Worm (Caenorhabditis elegans) whole organism, L4 larva: ENCODE results near the gene grl-13.

Experiments
- D1046.2 ChIP-seq: fragments of 200-800 bp; sonication (Bioruptor generic); IDR thresholded peaks from 2 replicates; pipeline ENCODE4 v1.3.6; 2022; ENCODE audit warnings: missing genetic modification characterization, missing compliant biosample characterization
- F10B5.3 ChIP-seq: sonication (generic microtip); optimal IDR thresholded peaks from 2 replicates; lab custom pipeline; 2016; ENCODE audit warnings: mild to moderate bottlenecking, missing genetic modification characterization, missing compliant biosample characterization
- F44E2.7 ChIP-seq: fragments of 200-800 bp; sonication (Bioruptor generic); IDR thresholded peaks from 2 replicates; pipeline ENCODE4 v2.1.2; 2022; ENCODE audit warnings: missing genetic modification characterization, missing compliant biosample characterization
- R02D3.7 ChIP-seq: fragments of 150-350 bp; sonication (generic microtip); optimal IDR thresholded peaks from 3 replicates; lab custom pipeline; 2014; ENCODE audit warnings: missing biosample characterization, missing genetic modification characterization
- T20F7.1 ChIP-seq: fragments of 200-800 bp; sonication (Bioruptor generic); optimal IDR thresholded peaks from 2 replicates; lab custom pipeline; 2018; ENCODE audit warnings: mild to moderate bottlenecking, missing genetic modification characterization, missing compliant biosample characterization
- Y48G9A.11 ChIP-seq: fragments of 200-800 bp; sonication (Bioruptor generic); IDR thresholded peaks from 2 replicates; pipeline ENCODE4 v1.3.6; 2022; ENCODE audit warnings: missing genetic modification reagents, missing genetic modification characterization, missing compliant biosample characterization
- ZK337.2 ChIP-seq: fragments of 200-800 bp; sonication (Bioruptor generic); IDR thresholded peaks from 2 replicates; pipeline ENCODE4 v1.3.6; 2022; ENCODE audit warnings: missing genetic modification reagents, missing genetic modification characterization, missing compliant biosample characterization
- aha-1 ChIP-seq: fragments of 150-350 bp; peaks from one replicate; lab custom pipeline; 2014; ENCODE audit warnings: missing biosample characterization, missing genetic modification characterization
- arid-1 ChIP-seq: fragments of 200-800 bp; sonication (Bioruptor generic); conservative IDR thresholded peaks from 2 replicates; pipeline ENCODE4 v1.3.6; 2022; ENCODE audit warnings: missing genetic modification reagents, missing genetic modification characterization, missing compliant biosample characterization
- attf-4 ChIP-seq: sonication (generic microtip); optimal IDR thresholded peaks from 3 replicates; lab custom pipeline; 2017; ENCODE audit warnings: missing biosample characterization, missing genetic modification characterization
- ceh-44 ChIP-seq: fragments of 200-800 bp; sonication (Bioruptor generic); IDR thresholded peaks from 2 replicates; pipeline ENCODE4 v1.3.6; 2022; ENCODE audit warnings: missing genetic modification reagents, missing genetic modification characterization, missing compliant biosample characterization
- ceh-82 ChIP-seq: sonication (generic microtip); optimal IDR thresholded peaks from 2 replicates; lab custom pipeline; 2017; ENCODE audit warnings: missing biosample characterization, missing genetic modification characterization
- ces-1 ChIP-seq: fragments of 150-350 bp; sonication (generic microtip); optimal IDR thresholded peaks from 4 replicates; lab custom pipeline; 2014; ENCODE audit warnings: missing biosample characterization, missing genetic modification reagents, missing genetic modification characterization
- ctbp-1 ChIP-seq: fragments of 200-800 bp; sonication (Bioruptor generic); IDR thresholded peaks from 2 replicates; pipeline ENCODE4 v1.3.6; 2022; ENCODE audit warnings: missing genetic modification reagents, missing genetic modification characterization, missing compliant biosample characterization
- daf-12 ChIP-seq: fragments of 150-350 bp; optimal IDR thresholded peaks from 2 replicates; lab custom pipeline; 2014; ENCODE audit warnings: missing biosample characterization, missing genetic modification reagents, missing genetic modification characterization
- dmd-8 ChIP-seq: fragments of 200-800 bp; sonication (Bioruptor generic); IDR thresholded peaks from 2 replicates; pipeline ENCODE4 v1.3.6; 2022; ENCODE audit warnings: missing genetic modification characterization, missing compliant biosample characterization
- dpl-1 ChIP-seq: fragments of 150-350 bp; optimal IDR thresholded peaks from 2 replicates; lab custom pipeline; 2014; ENCODE audit warnings: missing biosample characterization, missing genetic modification reagents, missing genetic modification characterization
- dve-1 ChIP-seq: sonication (generic microtip); optimal IDR thresholded peaks from 2 replicates; lab custom pipeline; 2017; ENCODE audit warnings: antibody characterized with exemption, mild to moderate bottlenecking, missing genetic modification characterization, missing compliant biosample characterization; ENCODE audit not compliant: insufficient read depth
- hif-1 ChIP-seq, 2 experiments: sonication (generic microtip); optimal IDR thresholded peaks; 2 replicates each; lab custom pipeline; 2016 to 2017; ENCODE audit warnings: missing compliant biosample characterization in 2 of 2, missing genetic modification characterization in 2 of 2, missing genetic modification reagents in 2 of 2, missing genotype in 2 of 2, mild to moderate bottlenecking in 1 of 2
- hlh-11 ChIP-seq: fragments of 200-800 bp; sonication (Bioruptor generic); optimal IDR thresholded peaks from 2 replicates; lab custom pipeline; 2018; ENCODE audit warnings: mild to moderate bottlenecking, missing genetic modification characterization, missing compliant biosample characterization
- hmg-1.1 ChIP-seq: fragments of 200-800 bp; sonication (Bioruptor generic); IDR thresholded peaks from 2 replicates; pipeline ENCODE4 v1.3.6; 2022; ENCODE audit warnings: missing genetic modification reagents, missing genetic modification characterization, missing compliant biosample characterization
- lin-38 ChIP-seq: fragments of 200-800 bp; sonication (Bioruptor generic); IDR thresholded peaks from 2 replicates; pipeline ENCODE4 v1.3.6; 2022; ENCODE audit warnings: missing genetic modification reagents, missing genetic modification characterization, missing compliant biosample characterization
- lsy-2 ChIP-seq, 2 experiments: fragments of 150-350 bp in 1 of 2; sonication (generic microtip) in 1 of 2; optimal IDR thresholded peaks; 2 replicates each; lab custom pipeline; 2014 to 2017; ENCODE audit warnings: missing biosample characterization in 2 of 2, missing genetic modification characterization in 2 of 2
- mdl-1 ChIP-seq, 2 experiments: fragments of 150-350 bp in 1 of 2; sonication (generic microtip) in 1 of 2; optimal IDR thresholded peaks; 2 replicates each; lab custom pipeline; 2014 to 2017; ENCODE audit warnings: missing biosample characterization in 2 of 2, missing genetic modification characterization in 2 of 2
- mes-2 ChIP-seq: sonication (generic microtip); optimal IDR thresholded peaks from 2 replicates; lab custom pipeline; 2016; ENCODE audit warnings: missing genotype, mild to moderate bottlenecking, missing genetic modification characterization, missing compliant biosample characterization; ENCODE audit not compliant: poor library complexity, severe bottlenecking
- nhr-10 ChIP-seq: fragments of 150-350 bp; optimal IDR thresholded peaks from 2 replicates; lab custom pipeline; 2014; ENCODE audit warnings: missing biosample characterization, missing genetic modification characterization
- nhr-111 ChIP-seq: fragments of 200-800 bp; sonication (Bioruptor generic); optimal IDR thresholded peaks from 2 replicates; lab custom pipeline; 2018; ENCODE audit warnings: mild to moderate bottlenecking, missing genetic modification characterization, missing compliant biosample characterization
- nhr-237 ChIP-seq: sonication (generic microtip); optimal IDR thresholded peaks from 2 replicates; lab custom pipeline; 2017; ENCODE audit warnings: missing biosample characterization, missing genetic modification characterization
- nhr-41 ChIP-seq: fragments of 200-800 bp; sonication (Bioruptor generic); IDR thresholded peaks from 2 replicates; pipeline ENCODE4 v1.3.6; 2022; ENCODE audit warnings: missing genetic modification reagents, missing genetic modification characterization, missing compliant biosample characterization
- nhr-48 ChIP-seq: sonication (generic microtip); optimal IDR thresholded peaks from 2 replicates; lab custom pipeline; 2016; ENCODE audit warnings: mild to moderate bottlenecking, missing genetic modification characterization, missing compliant biosample characterization
- nhr-6 ChIP-seq: fragments of 150-350 bp; optimal IDR thresholded peaks from 2 replicates; lab custom pipeline; 2014; ENCODE audit warnings: missing biosample characterization, missing genetic modification characterization
- pha-4 ChIP-seq, 2 experiments: fragments of 150-350 bp in 1 of 2; fragments of 200-800 bp in 1 of 2; sonication (Bioruptor generic) in 1 of 2; IDR thresholded peaks in 1 of 2; optimal IDR thresholded peaks in 1 of 2; 2 replicates each; pipeline versions ENCODE4 v1.3.6 to Lab custom; 2014 to 2022; ENCODE audit warnings: missing genetic modification characterization in 2 of 2, missing genetic modification reagents in 2 of 2, missing biosample characterization in 1 of 2, missing compliant biosample characterization in 1 of 2
- saeg-2 ChIP-seq: fragments of 200-800 bp; sonication (Bioruptor generic); IDR thresholded peaks from 2 replicates; pipeline ENCODE4 v1.3.6; 2022; ENCODE audit warnings: missing genetic modification reagents, missing genetic modification characterization, missing compliant biosample characterization
- set-16 ChIP-seq: fragments of 200-800 bp; sonication (Bioruptor generic); IDR thresholded peaks from 2 replicates; pipeline ENCODE4 v1.3.6; 2022; ENCODE audit warnings: missing genetic modification reagents, missing genetic modification characterization, missing compliant biosample characterization
- snpc-4 ChIP-seq: fragments of 150-350 bp; optimal IDR thresholded peaks from 2 replicates; lab custom pipeline; 2014; ENCODE audit warnings: missing biosample characterization, missing genetic modification characterization
- tag-97 ChIP-seq: fragments of 200-800 bp; sonication (Bioruptor generic); IDR thresholded peaks from 2 replicates; pipeline ENCODE4 v1.3.6; 2022; ENCODE audit warnings: missing genetic modification characterization, missing compliant biosample characterization
- unc-130 ChIP-seq: sonication (generic microtip); optimal IDR thresholded peaks from 2 replicates; lab custom pipeline; 2016; ENCODE audit warnings: missing genetic modification reagents, missing genetic modification characterization, missing compliant biosample characterization
- unc-62 ChIP-seq, 3 experiments: fragments of 150-350 bp in 1 of 3; sonication (generic microtip); optimal IDR thresholded peaks in 2 of 3; peaks in 1 of 3; 1 replicate in 1 of 3; 2 replicates in 2 of 3; lab custom pipeline; 2014 to 2017; ENCODE audit warnings: missing biosample characterization in 3 of 3, missing genetic modification characterization in 3 of 3, missing genetic modification reagents in 3 of 3, missing genotype in 1 of 3

Gene grl-13

DNA sequence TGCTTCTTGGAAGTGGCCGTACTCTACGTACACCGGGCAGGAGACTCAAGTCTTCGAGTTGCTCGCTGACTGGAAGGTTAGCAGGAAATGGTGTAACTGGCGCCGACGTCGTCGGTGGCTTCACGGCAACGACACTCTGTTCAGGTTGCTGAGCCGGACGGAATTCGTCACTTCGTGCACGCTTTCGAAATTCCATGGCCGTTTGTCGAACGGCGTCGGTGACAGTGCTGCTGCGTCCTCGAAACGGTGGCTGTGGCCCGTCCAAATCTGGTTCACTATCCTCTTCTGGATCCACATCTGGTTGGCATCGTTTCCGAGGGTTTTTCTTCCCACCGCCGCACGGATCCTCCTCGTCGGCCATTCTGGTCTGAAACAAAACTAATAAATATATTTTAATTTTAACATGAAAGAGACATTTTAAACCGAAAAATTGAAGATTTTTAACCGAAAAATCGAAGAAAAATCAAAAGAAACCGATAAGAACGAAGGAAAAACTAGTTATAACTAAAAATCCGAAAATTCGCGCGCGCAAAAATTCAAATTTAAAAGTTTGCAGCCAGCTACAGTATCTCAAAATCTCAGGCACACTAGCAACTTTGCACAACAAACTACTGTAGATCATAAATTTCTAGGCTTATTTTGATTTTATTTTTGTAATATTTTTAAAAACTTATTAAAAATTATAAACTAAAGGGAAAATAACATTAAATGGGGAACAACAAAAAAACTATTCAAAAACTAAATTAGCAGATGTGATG, 11.6 kb upstream of the grl-13 start, which contains the start of gene F32D1.7 (continued):
- TF ChIP-seq tag-97 (GFP tag; lab: Robert Waterston, UW) (no peak), F10B5.3 (tag; lab: Kevin White, UChicago) (no peak), nhr-6 (tag; lab: Kevin White, UChicago) (no peak), unc-62 (GFP tag; optimal IDR thresholded peaks at IDR 0.05 in 1 of 2; lab: Kevin White, UChicago) (peak in 1 of 2 experiments; percentile 32), unc-62 (tag; optimal IDR thresholded peaks at IDR 0.05; lab: Kevin White, UChicago) (no peak), dmd-8 (GFP tag; lab: Robert Waterston, UW) (no peak), ctbp-1 (GFP tag; lab: Robert Waterston, UW) (no peak), attf-4 (tag; lab: Kevin White, UChicago) (no peak), mdl-1 (tag; optimal IDR thresholded peaks at IDR 0.05; lab: Kevin White, UChicago) (no peak), ceh-44 (GFP tag; lab: Robert Waterston, UW) (no peak), aha-1 (tag; lab: Kevin White, UChicago) (peak; percentile 22), ceh-82 (tag; lab: Kevin White, UChicago) (no peak), ZK337.2 (GFP tag; lab: Robert Waterston, UW) (no peak), ces-1 (GFP tag; lab: Kevin White, UChicago) (no peak), R02D3.7 (no peak), snpc-4 (tag; lab: Kevin White, UChicago) (no peak), Y48G9A.11 (peak; percentile 27; the same call in 1 of the 2 replicates), lsy-2 (tag; optimal IDR thresholded peaks at IDR 0.05; lab: Kevin White, UChicago) (no peak), nhr-48 (tag; lab: Kevin White, UChicago) (no peak)
- TF ChIP-seq, all 104 proteins: peak for 7

DNA sequence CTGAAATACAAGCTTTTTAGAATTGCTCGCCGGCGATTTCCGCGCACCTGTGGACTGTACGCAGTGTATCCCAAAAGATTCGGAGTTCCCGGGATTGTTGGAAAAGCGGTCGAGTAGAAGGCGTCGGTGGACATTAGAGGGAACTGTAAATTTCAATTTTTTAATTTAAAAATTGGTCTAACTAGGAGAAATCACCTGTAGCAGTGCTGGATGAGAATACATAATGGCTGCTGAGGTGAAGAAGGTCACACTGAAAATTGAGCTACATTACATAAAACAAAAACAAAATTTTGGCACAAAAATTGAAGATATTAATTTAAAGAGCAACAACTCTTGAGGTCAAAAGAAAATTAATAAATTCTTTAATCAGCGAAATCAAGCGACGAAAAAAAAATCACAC, 10.2 kb upstream of the grl-13 start, which contains the start of gene neg-1:
Gene neg-1, minus strand, starts transcription at position 250 of the 400 bp plus-strand sequence.
- TF ChIP-seq saeg-2 (no peak), unc-130 (GFP tag; lab: Kevin White, UChicago) (no peak), nhr-111 (no peak), F44E2.7 (GFP tag; lab: Robert Waterston, UW) (no peak), unc-62 (GFP tag; optimal IDR thresholded peaks at IDR 0.05 in 1 of 2; lab: Kevin White, UChicago) (peak in 1 of 2 experiments; percentile 44), unc-62 (tag; optimal IDR thresholded peaks at IDR 0.05; lab: Kevin White, UChicago) (no peak), nhr-237 (tag; lab: Kevin White, UChicago) (no peak), ZK337.2 (GFP tag; lab: Robert Waterston, UW) (no peak), attf-4 (tag; lab: Kevin White, UChicago) (no peak), nhr-41 (GFP tag; lab: Robert Waterston, UW) (no peak)

DNA sequence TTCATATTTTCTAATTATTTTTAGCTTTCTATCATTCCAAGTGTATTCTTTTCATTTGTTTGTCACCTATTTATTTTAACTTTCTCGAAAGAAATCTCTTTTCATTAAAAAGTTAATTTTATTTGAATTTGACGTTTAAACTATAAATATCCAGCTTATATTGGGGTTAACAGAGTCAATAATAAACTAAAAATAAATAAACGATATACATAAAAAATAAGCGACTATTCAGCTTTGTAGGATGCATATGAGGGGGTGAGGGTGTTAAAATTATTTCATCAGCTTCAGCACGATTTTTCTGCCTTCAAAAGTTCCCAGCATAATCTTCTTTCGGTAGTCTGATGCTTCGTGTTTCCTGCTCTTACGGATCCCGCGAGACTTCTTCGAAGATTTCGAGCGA, 9.2 kb upstream of the grl-13 start:
- no peak for TF ChIP-seq dmd-8 (GFP tag; lab: Robert Waterston, UW)
- TF ChIP-seq arid-1 (GFP tag; lab: Robert Waterston, UW), result no peak
- TF ChIP-seq saeg-2, result no peak
- peak; percentile 42 for TF ChIP-seq lin-38
- TF ChIP-seq, all 104 proteins: peak for 1

DNA sequence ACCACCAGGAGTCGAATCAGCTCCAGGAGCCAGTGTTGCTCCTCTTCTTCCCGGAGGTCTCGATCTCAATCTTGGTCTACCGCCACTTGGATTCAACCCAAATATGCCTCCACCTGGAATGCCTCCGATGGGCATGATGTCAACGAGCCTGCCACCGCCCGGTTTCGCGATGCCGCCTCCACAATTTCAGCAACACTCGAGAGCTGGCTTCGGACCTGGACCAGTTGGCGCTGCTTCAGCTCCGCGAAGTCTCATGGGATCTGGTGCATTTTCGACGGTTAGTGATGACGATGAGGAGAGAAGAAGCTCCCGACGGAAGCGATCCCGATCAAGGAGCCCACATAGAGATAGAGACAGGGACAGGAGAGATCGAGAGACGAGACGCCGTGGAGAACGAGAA, 8.6 kb upstream of the grl-13 start:
- TF ChIP-seq set-16 (peak; percentile 88), dve-1 (tag; lab: Kevin White, UChicago) (no peak)

DNA sequence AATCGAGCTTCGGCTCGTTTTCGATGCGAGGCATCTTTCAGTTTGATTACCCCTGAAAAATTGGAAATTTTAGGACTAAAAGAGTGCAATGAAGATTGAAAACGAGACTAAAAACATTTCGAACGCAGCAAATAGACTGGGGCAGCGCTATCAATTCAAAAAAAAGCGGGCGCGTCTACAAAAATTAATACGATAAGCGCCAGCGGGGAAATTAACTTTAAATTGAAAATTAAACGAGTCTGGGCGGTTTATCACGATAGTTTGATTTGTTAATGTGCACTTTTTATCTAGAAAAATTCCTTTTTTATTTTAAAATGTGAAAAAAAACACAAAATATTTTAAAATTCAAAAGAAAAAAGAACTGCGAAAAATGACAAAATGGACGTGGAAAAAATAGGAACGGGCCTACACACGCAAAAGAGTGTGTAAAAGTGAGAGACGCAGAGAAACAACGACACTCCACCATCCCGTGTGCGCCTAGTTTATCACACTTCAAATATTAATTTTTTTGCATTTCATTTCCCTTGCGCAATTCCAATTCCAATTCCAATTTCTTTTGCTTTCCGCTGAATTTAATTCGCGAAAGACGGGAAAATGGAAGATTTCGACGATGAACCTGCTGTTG, 7.0 kb upstream of the grl-13 start, which contains the start of the genes gmpr-1 and fipp-1:
Gene gmpr-1, minus strand, starts transcription at position 75 of the 625 bp plus-strand sequence.
Gene fipp-1, plus strand, starts transcription at position 499 of the 625 bp plus-strand sequence.
- no peak for TF ChIP-seq daf-12 (tag; lab: Kevin White, UChicago)
- 0 out of 2 replicates have a peak, but pooled peaks have one; percentile 26 for TF ChIP-seq pha-4 (GFP tag; IDR thresholded peaks at IDR 0.05; lab: Robert Waterston, UW)
- TF ChIP-seq pha-4 (tag; optimal IDR thresholded peaks at IDR 0.05; lab: Kevin White, UChicago), result no peak
- TF ChIP-seq dve-1 (tag; lab: Kevin White, UChicago), result peak; percentile 51
- no peak for TF ChIP-seq D1046.2 (GFP tag; lab: Robert Waterston, UW)
- no peak for TF ChIP-seq ces-1 (GFP tag; lab: Kevin White, UChicago)
- TF ChIP-seq mes-2, result peak; percentile 60
- peak; percentile 53 for TF ChIP-seq hmg-1.1 (GFP tag; lab: Robert Waterston, UW)
- peak; percentile 31; the same call in 1 of the 2 replicates for TF ChIP-seq lin-38
- peak in 1 of 2 experiments; percentile 21 for TF ChIP-seq hif-1 (tag; optimal IDR thresholded peaks at IDR 0.05; lab: Kevin White, UChicago)
- TF ChIP-seq T20F7.1 (GFP tag; lab: Kevin White, UChicago), result peak; percentile 99
- peak; percentile 23 for TF ChIP-seq hlh-11 (tag; lab: Kevin White, UChicago)
- TF ChIP-seq nhr-10 (tag; lab: Kevin White, UChicago), result no peak
- peak; percentile 67 for TF ChIP-seq dpl-1
- TF ChIP-seq Y48G9A.11, result peak; percentile 80
- TF ChIP-seq mdl-1 (tag; optimal IDR thresholded peaks at IDR 0.05; lab: Kevin White, UChicago), result peak in 1 of 2 experiments; percentile 8
- no peak for TF ChIP-seq unc-62 (GFP tag; optimal IDR thresholded peaks at IDR 0.05 in 1 of 2; lab: Kevin White, UChicago)
- TF ChIP-seq unc-62 (tag; optimal IDR thresholded peaks at IDR 0.05; lab: Kevin White, UChicago), result no peak
